Worm (Caenorhabditis elegans): ENCODE measurements around the gene ZC190.6.

- no peak for TF ChIP-seq flt-1 (GFP tag; IDR thresholded peaks at IDR 0.05)
- no peak for TF ChIP-seq ref-1 (GFP tag; conservative IDR thresholded peaks at IDR 0.05)
- no peak for TF ChIP-seq ztf-23 (GFP tag; IDR thresholded peaks at IDR 0.05)
- TF ChIP-seq ztf-29 (GFP tag; IDR thresholded peaks at IDR 0.05): no peak
- no peak for TF ChIP-seq T22C8.4 (GFP tag; IDR thresholded peaks at IDR 0.05)
- TF ChIP-seq cog-1 (tag; optimal IDR thresholded peaks at IDR 0.05): no peak
- no peak for TF ChIP-seq klf-2 (GFP tag; conservative IDR thresholded peaks at IDR 0.05)
Measured at ce11 chrV:8626406-8626805, 50.7 kb downstream of the ZC190.6 start.

Measured in whole organism, midembryonic.